Worm (Caenorhabditis elegans): ENCODE results near the gene F58E6.6.

The F58E6.6 gene

ce11 chrV:9752918-9753317, at the start of gene F58E6.6:
Gene F58E6.6, minus strand, starts transcription at chrV:9753018.
- no peak for TF ChIP-seq K02D7.2 (tag; optimal IDR thresholded peaks at IDR 0.05)
- no peak for TF ChIP-seq tbx-2 (tag; optimal IDR thresholded peaks at IDR 0.05)
- no peak for TF ChIP-seq nhr-11 (tag; optimal IDR thresholded peaks at IDR 0.05)
- TF ChIP-seq fkh-6 (tag; optimal IDR thresholded peaks at IDR 0.05), result no peak
- no peak for TF ChIP-seq ceh-14 (tag; optimal IDR thresholded peaks at IDR 0.05)
- TF ChIP-seq pag-3 (tag; optimal IDR thresholded peaks at IDR 0.05; ENCODE audit: borderline replicate concordance), result no peak
- TF ChIP-seq ceh-19 (GFP tag; optimal IDR thresholded peaks at IDR 0.05), result no peak
- TF ChIP-seq pax-1 (tag; optimal IDR thresholded peaks at IDR 0.05), result no peak
- no peak for TF ChIP-seq pat-9 (tag; optimal IDR thresholded peaks at IDR 0.05)
- TF ChIP-seq fkh-10 (GFP tag; optimal IDR thresholded peaks at IDR 0.05), result no peak
- TF ChIP-seq sox-4 (tag; optimal IDR thresholded peaks at IDR 0.05), result no peak
- no peak for TF ChIP-seq C08G9.2 (tag; optimal IDR thresholded peaks at IDR 0.05)
- no peak for TF ChIP-seq dve-1 (tag; optimal IDR thresholded peaks at IDR 0.05)
- TF ChIP-seq hlh-8 (tag; optimal IDR thresholded peaks at IDR 0.05), result no peak

- TF ChIP-seq hlh-13 (GFP tag; optimal IDR thresholded peaks at IDR 0.05) (no peak), ceh-34 (tag; optimal IDR thresholded peaks at IDR 0.05) (no peak), fkh-6 (tag; optimal IDR thresholded peaks at IDR 0.05) (no peak), fkh-10 (GFP tag; optimal IDR thresholded peaks at IDR 0.05) (no peak), ref-2 (tag; optimal IDR thresholded peaks at IDR 0.05) (no peak), pha-2 (tag; optimal IDR thresholded peaks at IDR 0.05) (no peak), unc-42 (tag; optimal IDR thresholded peaks at IDR 0.05) (no peak), dmd-4 (tag; optimal IDR thresholded peaks at IDR 0.05; ENCODE audit: borderline replicate concordance) (no peak), unc-3 (GFP tag; conservative IDR thresholded peaks at IDR 0.05) (no peak), unc-3 (tag; optimal IDR thresholded peaks at IDR 0.05) (no peak), ceh-30 (tag; optimal IDR thresholded peaks at IDR 0.05) (no peak), hlh-15 (tag; optimal IDR thresholded peaks at IDR 0.05) (no peak), nhr-11 (tag; optimal IDR thresholded peaks at IDR 0.05) (no peak), ceh-22 (tag; optimal IDR thresholded peaks at IDR 0.05) (no peak)
Observed at ce11 chrV:9801965-9802364, 49.1 kb upstream of the F58E6.6 start, which contains the start of gene F46B6.10. Gene F46B6.10, minus strand, starts transcription at chrV:9802065.

- TF ChIP-seq mec-3 (tag; optimal IDR thresholded peaks at IDR 0.05; ENCODE audit: borderline replicate concordance) (no peak), ceh-24 (tag; optimal IDR thresholded peaks at IDR 0.05) (no peak), hlh-30 (tag; optimal IDR thresholded peaks at IDR 0.05; ENCODE audit: insufficient read depth) (no peak), ceh-14 (tag; optimal IDR thresholded peaks at IDR 0.05) (no peak), unc-3 (GFP tag; conservative IDR thresholded peaks at IDR 0.05) (no peak), unc-3 (tag; optimal IDR thresholded peaks at IDR 0.05) (no peak), npax-4 (tag; optimal IDR thresholded peaks at IDR 0.05) (no peak), dve-1 (tag; optimal IDR thresholded peaks at IDR 0.05) (no peak), gmeb-2 (tag; optimal IDR thresholded peaks at IDR 0.05) (no peak), Y22D7AL.16 (tag; optimal IDR thresholded peaks at IDR 0.05) (no peak), sox-2 (GFP tag; IDR thresholded peaks at IDR 0.05) (no peak), T23F11.4 (GFP tag; optimal IDR thresholded peaks at IDR 0.05) (no peak), ceh-18 (tag; optimal IDR thresholded peaks at IDR 0.05) (no peak), ets-4 (tag; optimal IDR thresholded peaks at IDR 0.05) (no peak), fkh-6 (tag; optimal IDR thresholded peaks at IDR 0.05) (no peak), ceh-30 (tag; optimal IDR thresholded peaks at IDR 0.05) (no peak), pha-4 (tag; optimal IDR thresholded peaks at IDR 0.05) (no peak), che-1 (tag; optimal IDR thresholded peaks at IDR 0.05) (no peak)
Observed at ce11 chrV:9799076-9799475, 46.3 kb upstream of the F58E6.6 start, which contains the start of gene F46B6.13. Gene F46B6.13, minus strand, starts transcription at chrV:9799176.

ce11 chrV:9798212-9798611, 45.4 kb upstream of the F58E6.6 start:
- TF ChIP-seq pax-1 (tag; optimal IDR thresholded peaks at IDR 0.05), result no peak
- no peak for TF ChIP-seq ama-1 (optimal IDR thresholded peaks at IDR 0.05)
- TF ChIP-seq ttx-3 (tag; optimal IDR thresholded peaks at IDR 0.05), result no peak
- no peak for TF ChIP-seq tbx-2 (tag; optimal IDR thresholded peaks at IDR 0.05)
- no peak for TF ChIP-seq sox-4 (tag; optimal IDR thresholded peaks at IDR 0.05)
- no peak for TF ChIP-seq F13H6.1 (tag; optimal IDR thresholded peaks at IDR 0.05)
- no peak for TF ChIP-seq syd-9 (tag; optimal IDR thresholded peaks at IDR 0.05)
- no peak for TF ChIP-seq elt-4 (tag; optimal IDR thresholded peaks at IDR 0.05)
- TF ChIP-seq lim-6 (tag; optimal IDR thresholded peaks at IDR 0.05), result no peak

All from whole organism, late embryonic.